Worm (Caenorhabditis elegans) whole organism, L4 larva: ENCODE results near the gene ins-32.
A peak's percentile ranks its signal among the peaks of the same experiment; 100 is the strongest.

Experiments
- dpl-1 ChIP-seq: fragments of 150-350 bp; optimal IDR thresholded peaks from 2 replicates; lab custom pipeline; 2014; ENCODE audit warnings: missing biosample characterization, missing genetic modification reagents, missing genetic modification characterization
- hlh-30 ChIP-seq: sonication (generic microtip); optimal IDR thresholded peaks from 2 replicates; lab custom pipeline; 2017; ENCODE audit warnings: antibody characterized with exemption, mild to moderate bottlenecking, missing genetic modification characterization, missing compliant biosample characterization; ENCODE audit not compliant: insufficient read depth

- TF ChIP-seq dpl-1 (peak; percentile 95), hlh-30 (no peak)
Observed at ce11 chrII:3808104-3808503, 5.0 kb upstream of the ins-32 start, which contains the start of gene F54D10.5.
